Worm (Caenorhabditis elegans): ENCODE data around the gene urb-1.

ce11 chrV:6385677-6386276 lies 38.2 kb downstream of the urb-1 start:
- TF ChIP-seq nhr-28 (tag; optimal IDR thresholded peaks at IDR 0.05) (no peak), ztf-11 (tag; optimal IDR thresholded peaks at IDR 0.05) (no peak), unc-62 (GFP tag; optimal IDR thresholded peaks at IDR 0.05) (no peak), mls-2 (tag; optimal IDR thresholded peaks at IDR 0.05) (no peak), M03D4.4 (tag; optimal IDR thresholded peaks at IDR 0.05) (no peak), lsy-2 (tag; optimal IDR thresholded peaks at IDR 0.05) (no peak), elt-3 (tag; optimal IDR thresholded peaks at IDR 0.05) (no peak), elt-1 (tag; optimal IDR thresholded peaks at IDR 0.05; ENCODE audit: borderline replicate concordance, insufficient read depth) (no peak)
